Worm (Caenorhabditis elegans) whole organism, late embryonic: Measurements from ENCODE around the gene spsb-1.

Experiments
- C08G9.2 ChIP-seq: sonication (generic microtip); optimal IDR thresholded peaks from 2 replicates; lab custom pipeline; 2016; ENCODE audit warnings: mild to moderate bottlenecking, missing genetic modification characterization, moderate library complexity, missing compliant biosample characterization
- F13H6.1 ChIP-seq: sonication (generic microtip); optimal IDR thresholded peaks from 2 replicates; lab custom pipeline; 2016; ENCODE audit warnings: missing genetic modification characterization, missing compliant biosample characterization
- K02D7.2 ChIP-seq: sonication (generic microtip); optimal IDR thresholded peaks from 2 replicates; lab custom pipeline; 2017; ENCODE audit warnings: mild to moderate bottlenecking, missing genetic modification characterization, missing compliant biosample characterization
- K09A11.1 ChIP-seq: sonication (generic microtip); optimal IDR thresholded peaks from 2 replicates; lab custom pipeline; 2017; ENCODE audit warnings: antibody characterized with exemption, mild to moderate bottlenecking, missing genetic modification characterization, missing compliant biosample characterization; ENCODE audit not compliant: insufficient read depth
- T23F11.4 ChIP-seq: fragments of 200-800 bp; sonication (Bioruptor generic); optimal IDR thresholded peaks from 2 replicates; lab custom pipeline; 2018; ENCODE audit warnings: mild to moderate bottlenecking, missing genetic modification characterization, missing compliant biosample characterization
- ahr-1 ChIP-seq: sonication (generic microtip); optimal IDR thresholded peaks from 2 replicates; lab custom pipeline; 2016; ENCODE audit warnings: missing genetic modification characterization, missing compliant biosample characterization
- ama-1 ChIP-seq: fragments of 150-350 bp; optimal IDR thresholded peaks from 2 replicates; lab custom pipeline; 2014
- ceh-14 ChIP-seq: sonication (generic microtip); optimal IDR thresholded peaks from 2 replicates; lab custom pipeline; 2016; ENCODE audit warnings: missing genotype, missing genetic modification characterization, missing compliant biosample characterization
- ceh-18 ChIP-seq: sonication (generic microtip); optimal IDR thresholded peaks from 2 replicates; lab custom pipeline; 2016; ENCODE audit warnings: missing genetic modification characterization, missing compliant biosample characterization
- ceh-2 ChIP-seq: sonication (generic microtip); optimal IDR thresholded peaks from 2 replicates; lab custom pipeline; 2016; ENCODE audit warnings: missing genotype, missing genetic modification characterization, missing compliant biosample characterization
- ceh-31 ChIP-seq: sonication (generic microtip); optimal IDR thresholded peaks from 2 replicates; lab custom pipeline; 2016; ENCODE audit warnings: missing genetic modification characterization, missing compliant biosample characterization
- ceh-34 ChIP-seq: sonication (generic microtip); optimal IDR thresholded peaks from 2 replicates; lab custom pipeline; 2016; ENCODE audit warnings: mild to moderate bottlenecking, missing genetic modification characterization, missing compliant biosample characterization
- ceh-45 ChIP-seq: fragments of 200-800 bp; sonication (Bioruptor generic); IDR thresholded peaks from 2 replicates; pipeline ENCODE4 v1.3.6; 2022; ENCODE audit warnings: missing genetic modification reagents, missing genetic modification characterization, missing compliant biosample characterization
- ceh-48 ChIP-seq: sonication (generic microtip); optimal IDR thresholded peaks from 2 replicates; lab custom pipeline; 2016; ENCODE audit warnings: missing genetic modification characterization, inconsistent platforms, missing compliant biosample characterization
- ceh-6 ChIP-seq: fragments of 200-800 bp; sonication (Bioruptor generic); optimal IDR thresholded peaks from 2 replicates; lab custom pipeline; 2018; ENCODE audit warnings: mild to moderate bottlenecking, missing genetic modification characterization, missing compliant biosample characterization
- che-1 ChIP-seq: sonication (generic microtip); optimal IDR thresholded peaks from 2 replicates; lab custom pipeline; 2016; ENCODE audit warnings: mild to moderate bottlenecking, missing genetic modification characterization, missing compliant biosample characterization
- dve-1 ChIP-seq: sonication (generic microtip); optimal IDR thresholded peaks from 2 replicates; lab custom pipeline; 2017; ENCODE audit warnings: antibody characterized with exemption, mild to moderate bottlenecking, missing genetic modification characterization, missing compliant biosample characterization
- elt-2 ChIP-seq: sonication (generic microtip); optimal IDR thresholded peaks from 2 replicates; lab custom pipeline; 2016; ENCODE audit warnings: missing genetic modification reagents, missing genetic modification characterization, missing compliant biosample characterization
- elt-4 ChIP-seq: sonication (generic microtip); optimal IDR thresholded peaks from 2 replicates; lab custom pipeline; 2016; ENCODE audit warnings: missing genetic modification characterization, missing compliant biosample characterization
- eyg-1 ChIP-seq: sonication (generic microtip); optimal IDR thresholded peaks from 2 replicates; lab custom pipeline; 2016; ENCODE audit warnings: missing genotype, missing genetic modification characterization, missing compliant biosample characterization
- fax-1 ChIP-seq: sonication (generic microtip); optimal IDR thresholded peaks from 2 replicates; lab custom pipeline; 2016; ENCODE audit warnings: missing genotype, missing genetic modification characterization, missing compliant biosample characterization
- fkh-10 ChIP-seq: fragments of 150-350 bp; optimal IDR thresholded peaks from 2 replicates; lab custom pipeline; 2014; ENCODE audit warnings: missing biosample characterization, missing genetic modification reagents, missing genetic modification characterization
- gmeb-2 ChIP-seq: sonication (generic microtip); optimal IDR thresholded peaks from 2 replicates; lab custom pipeline; 2016; ENCODE audit warnings: missing genetic modification characterization, inconsistent platforms, missing compliant biosample characterization
- hlh-15 ChIP-seq: sonication (generic microtip); optimal IDR thresholded peaks from 2 replicates; lab custom pipeline; 2016; ENCODE audit warnings: missing genetic modification characterization, missing compliant biosample characterization
- hlh-8 ChIP-seq: sonication (generic microtip); optimal IDR thresholded peaks from 2 replicates; lab custom pipeline; 2016; ENCODE audit warnings: missing genotype, missing genetic modification characterization, missing compliant biosample characterization
- lim-6 ChIP-seq: sonication (generic microtip); optimal IDR thresholded peaks from 2 replicates; lab custom pipeline; 2016; ENCODE audit warnings: missing genetic modification characterization, missing compliant biosample characterization
- lin-11 ChIP-seq: fragments of 200-800 bp; sonication (Bioruptor generic); optimal IDR thresholded peaks from 2 replicates; lab custom pipeline; 2018; ENCODE audit warnings: mild to moderate bottlenecking, missing genetic modification characterization, missing compliant biosample characterization
- madf-2 ChIP-seq: sonication (generic microtip); optimal IDR thresholded peaks from 2 replicates; lab custom pipeline; 2017; ENCODE audit warnings: missing genetic modification characterization, missing compliant biosample characterization
- mec-3 ChIP-seq: sonication (generic microtip); optimal IDR thresholded peaks from 2 replicates; lab custom pipeline; 2016; ENCODE audit warnings: borderline replicate concordance, missing genetic modification characterization, missing compliant biosample characterization
- nhr-232 ChIP-seq: sonication (generic microtip); optimal IDR thresholded peaks from 2 replicates; lab custom pipeline; 2016; ENCODE audit warnings: missing genetic modification characterization, missing compliant biosample characterization
- npax-4 ChIP-seq: sonication (generic microtip); optimal IDR thresholded peaks from 2 replicates; lab custom pipeline; 2016; ENCODE audit warnings: missing genetic modification characterization, missing compliant biosample characterization
- odd-2 ChIP-seq: sonication (generic microtip); optimal IDR thresholded peaks from 2 replicates; lab custom pipeline; 2017; ENCODE audit warnings: antibody characterized with exemption, mild to moderate bottlenecking, missing genetic modification characterization, missing compliant biosample characterization
- pag-3 ChIP-seq: sonication (generic microtip); optimal IDR thresholded peaks from 2 replicates; lab custom pipeline; 2016; ENCODE audit warnings: missing compliant biosample characterization, missing genetic modification characterization, borderline replicate concordance
- pax-1 ChIP-seq: fragments of 150-350 bp; optimal IDR thresholded peaks from 2 replicates; lab custom pipeline; 2014; ENCODE audit warnings: missing biosample characterization, missing genetic modification characterization
- pha-2 ChIP-seq: sonication (generic microtip); optimal IDR thresholded peaks from 2 replicates; lab custom pipeline; 2017; ENCODE audit warnings: mild to moderate bottlenecking, missing genetic modification characterization, missing compliant biosample characterization
- pha-4 ChIP-seq: fragments of 150-350 bp; optimal IDR thresholded peaks from 2 replicates; lab custom pipeline; 2018; ENCODE audit warnings: missing biosample characterization, missing genetic modification reagents, missing genetic modification characterization
- pqm-1 ChIP-seq: sonication (generic microtip); optimal IDR thresholded peaks from 2 replicates; lab custom pipeline; 2016; ENCODE audit warnings: missing genetic modification characterization, missing compliant biosample characterization
- rnt-1 ChIP-seq: sonication (generic microtip); optimal IDR thresholded peaks from 2 replicates; lab custom pipeline; 2016; ENCODE audit warnings: missing genetic modification characterization, missing compliant biosample characterization
- sdc-2 ChIP-seq: sonication (generic microtip); optimal IDR thresholded peaks from 2 replicates; lab custom pipeline; 2016; ENCODE audit warnings: missing genotype, missing genetic modification characterization, missing compliant biosample characterization
- sox-4 ChIP-seq: sonication (generic microtip); optimal IDR thresholded peaks from 2 replicates; lab custom pipeline; 2017; ENCODE audit warnings: mild to moderate bottlenecking, missing genetic modification characterization, inconsistent platforms, missing compliant biosample characterization
- syd-9 ChIP-seq: sonication (generic microtip); optimal IDR thresholded peaks from 2 replicates; lab custom pipeline; 2016; ENCODE audit warnings: mild to moderate bottlenecking, missing genetic modification characterization, moderate library complexity, missing compliant biosample characterization
- tbx-2 ChIP-seq: sonication (generic microtip); optimal IDR thresholded peaks from 2 replicates; lab custom pipeline; 2016; ENCODE audit warnings: missing genetic modification characterization, missing compliant biosample characterization
- ttx-3 ChIP-seq: sonication (generic microtip); optimal IDR thresholded peaks from 2 replicates; lab custom pipeline; 2016; ENCODE audit warnings: missing genetic modification reagents, missing genetic modification characterization, missing compliant biosample characterization
- unc-55 ChIP-seq: sonication (generic microtip); optimal IDR thresholded peaks from 2 replicates; lab custom pipeline; 2017; ENCODE audit warnings: missing biosample characterization, missing genetic modification reagents, missing genetic modification characterization
- unc-86 ChIP-seq: sonication (generic microtip); optimal IDR thresholded peaks from 2 replicates; lab custom pipeline; 2016; ENCODE audit warnings: missing genetic modification characterization, missing compliant biosample characterization
- zip-5 ChIP-seq: sonication (generic microtip); optimal IDR thresholded peaks from 2 replicates; lab custom pipeline; 2016; ENCODE audit warnings: missing genetic modification characterization, missing compliant biosample characterization

The spsb-1 gene

ce11 chrII:15232705-15233104 is 36.2 kb downstream of the spsb-1 start, which contains the start of gene Y46E12BL.2 (continued):
- TF ChIP-seq pax-1: no peak
- no peak for TF ChIP-seq ceh-6 (GFP tag; lab: Kevin White, UChicago)
- TF ChIP-seq K02D7.2 (tag; lab: Kevin White, UChicago): no peak
- no peak for TF ChIP-seq mec-3
- peak; percentile 54 for TF ChIP-seq zip-5 (tag; lab: Kevin White, UChicago)
- TF ChIP-seq nhr-232: no peak
- TF ChIP-seq lim-6 (tag; lab: Kevin White, UChicago): no peak
- no peak for TF ChIP-seq ceh-48 (tag; lab: Kevin White, UChicago)
- TF ChIP-seq ceh-31 (tag; lab: Kevin White, UChicago): peak; percentile 92
- no peak for TF ChIP-seq K09A11.1 (tag; lab: Kevin White, UChicago)
- TF ChIP-seq ahr-1 (tag; lab: Kevin White, UChicago): no peak
- no peak for TF ChIP-seq ttx-3 (tag; lab: Kevin White, UChicago)
- no peak for TF ChIP-seq syd-9 (tag; lab: Kevin White, UChicago)
- TF ChIP-seq sox-4: no peak
- TF ChIP-seq pha-2: no peak
- no peak for TF ChIP-seq fkh-10 (GFP tag; lab: Kevin White, UChicago)
- TF ChIP-seq eyg-1 (tag; lab: Kevin White, UChicago): no peak
- TF ChIP-seq che-1 (tag; lab: Kevin White, UChicago): no peak
- no peak for TF ChIP-seq ama-1 (lab: Kevin White, UChicago)
- TF ChIP-seq gmeb-2 (tag; lab: Kevin White, UChicago): peak; percentile 13
- TF ChIP-seq pha-4 (tag; lab: Kevin White, UChicago): no peak
- TF ChIP-seq dve-1 (tag; lab: Kevin White, UChicago): no peak

- TF ChIP-seq ceh-34 (no peak), sdc-2 (tag; lab: Kevin White, UChicago) (no peak), hlh-8 (tag; lab: Kevin White, UChicago) (no peak), hlh-15 (tag; lab: Kevin White, UChicago) (no peak), tbx-2 (no peak), elt-4 (tag; lab: Kevin White, UChicago) (no peak), ceh-18 (tag; lab: Kevin White, UChicago) (no peak), ceh-2 (tag; lab: Kevin White, UChicago) (no peak), unc-55 (GFP tag; lab: Kevin White, UChicago) (no peak)
Observed at ce11 chrII:15233219-15233618, 36.7 kb downstream of the spsb-1 start.

ce11 chrII:15235597-15235996 is 39.1 kb downstream of the spsb-1 start:
- no peak for TF ChIP-seq mec-3
- no peak for TF ChIP-seq ama-1 (lab: Kevin White, UChicago)
- TF ChIP-seq ahr-1 (tag; lab: Kevin White, UChicago): no peak
- TF ChIP-seq hlh-15 (tag; lab: Kevin White, UChicago): no peak
- no peak for TF ChIP-seq elt-2 (tag; lab: Kevin White, UChicago)
- TF ChIP-seq K02D7.2 (tag; lab: Kevin White, UChicago): no peak
- TF ChIP-seq pqm-1 (tag; lab: Kevin White, UChicago): no peak
- TF ChIP-seq zip-5 (tag; lab: Kevin White, UChicago): no peak
- no peak for TF ChIP-seq ceh-45 (GFP tag; lab: Robert Waterston, UW)
- TF ChIP-seq odd-2 (tag; lab: Kevin White, UChicago): no peak
- no peak for TF ChIP-seq pag-3 (tag; lab: Kevin White, UChicago)
- TF ChIP-seq T23F11.4 (GFP tag; lab: Kevin White, UChicago): no peak

ce11 chrII:15237160-15237559 is 40.6 kb downstream of the spsb-1 start:
- TF ChIP-seq ceh-48 (tag; lab: Kevin White, UChicago) (no peak), ceh-14 (no peak), lin-11 (tag; lab: Kevin White, UChicago) (no peak), C08G9.2 (tag; lab: Kevin White, UChicago) (no peak), dve-1 (tag; lab: Kevin White, UChicago) (no peak), npax-4 (no peak), ttx-3 (tag; lab: Kevin White, UChicago) (no peak), elt-2 (tag; lab: Kevin White, UChicago) (no peak), ceh-6 (GFP tag; lab: Kevin White, UChicago) (no peak), fkh-10 (GFP tag; lab: Kevin White, UChicago) (no peak), pha-4 (tag; lab: Kevin White, UChicago) (no peak), fax-1 (no peak), F13H6.1 (tag; lab: Kevin White, UChicago) (no peak), rnt-1 (tag; lab: Kevin White, UChicago) (no peak), syd-9 (tag; lab: Kevin White, UChicago) (no peak), unc-86 (no peak), tbx-2 (no peak), madf-2 (tag; lab: Kevin White, UChicago) (no peak)
- TF ChIP-seq, all 69 proteins: peak for 0
